Worm (Caenorhabditis elegans) whole organism, young adult: Measurements from ENCODE around the gene srab-9.

ENCODE experiments used
- B0035.1 ChIP-seq: sonication (generic microtip); optimal IDR thresholded peaks from 2 replicates; lab custom pipeline; 2016; ENCODE audit warnings: missing genetic modification characterization, mild to moderate bottlenecking, missing compliant biosample characterization, missing genotype, missing genetic modification reagents
- B0336.3 ChIP-seq: fragments of 200-800 bp; sonication (Bioruptor generic); IDR thresholded peaks from 2 replicates; pipeline ENCODE4 v1.3.6; 2022; ENCODE audit warnings: missing genetic modification characterization, missing compliant biosample characterization
- F37B4.10 ChIP-seq: fragments of 200-800 bp; sonication (Bioruptor generic); IDR thresholded peaks from 2 replicates; pipeline ENCODE4 v1.3.6; 2022; ENCODE audit warnings: missing genetic modification characterization, missing compliant biosample characterization
- F39B2.1 ChIP-seq: fragments of 200-800 bp; sonication (Bioruptor generic); IDR thresholded peaks from 2 replicates; pipeline ENCODE4 v1.3.6; 2022; ENCODE audit warnings: missing genetic modification reagents, missing genetic modification characterization, missing compliant biosample characterization
- F49E8.2 ChIP-seq: sonication (generic microtip); optimal IDR thresholded peaks from 3 replicates; lab custom pipeline; 2017; ENCODE audit warnings: missing genetic modification characterization, mild to moderate bottlenecking, missing compliant biosample characterization, antibody characterized with exemption, moderate library complexity; ENCODE audit not compliant: insufficient read depth
- F57C9.4 ChIP-seq: sonication (generic microtip); optimal IDR thresholded peaks from 2 replicates; lab custom pipeline; 2017; ENCODE audit warnings: mild to moderate bottlenecking, missing genetic modification characterization, missing compliant biosample characterization
- T07F8.4 ChIP-seq: sonication (generic microtip); optimal IDR thresholded peaks from 2 replicates; lab custom pipeline; 2016; ENCODE audit warnings: mild to moderate bottlenecking, missing genetic modification characterization, moderate library complexity, missing compliant biosample characterization
- T26A5.8 ChIP-seq: sonication (generic microtip); optimal IDR thresholded peaks from 2 replicates; lab custom pipeline; 2016; ENCODE audit warnings: missing genetic modification characterization, missing compliant biosample characterization
- Y53F4B.3 ChIP-seq: fragments of 200-800 bp; sonication (Bioruptor generic); IDR thresholded peaks from 2 replicates; pipeline ENCODE4 v1.3.6; 2022; ENCODE audit warnings: missing genetic modification reagents, missing genetic modification characterization, missing compliant biosample characterization
- ama-1 ChIP-seq, 3 experiments: fragments of 150-350 bp in 1 of 3; sonication (generic microtip) in 2 of 3; optimal IDR thresholded peaks; 2 replicates each; lab custom pipeline; 2014 to 2018; ENCODE audit warnings: missing biosample characterization in 2 of 3, missing genetic modification characterization in 2 of 3, missing genetic modification reagents in 2 of 3
- attf-3 ChIP-seq: fragments of 200-800 bp; sonication (Bioruptor generic); conservative IDR thresholded peaks from 2 replicates; pipeline ENCODE4 v1.3.6; 2022; ENCODE audit warnings: missing genetic modification reagents, missing genetic modification characterization, missing compliant biosample characterization
- cebp-1 ChIP-seq, 2 experiments: fragments of 200-800 bp in 1 of 2; sonication (Bioruptor generic) in 1 of 2; sonication (generic microtip) in 1 of 2; IDR thresholded peaks in 1 of 2; optimal IDR thresholded peaks in 1 of 2; 2 replicates each; pipeline versions ENCODE4 v1.3.6 to Lab custom; 2017 to 2022; ENCODE audit warnings: missing compliant biosample characterization in 2 of 2, missing genetic modification characterization in 2 of 2, mild to moderate bottlenecking in 1 of 2, missing genetic modification reagents in 1 of 2, moderate library complexity in 1 of 2
- ceh-58 ChIP-seq: fragments of 200-800 bp; sonication (Bioruptor generic); IDR thresholded peaks from 2 replicates; pipeline ENCODE4 v1.3.6; 2022; ENCODE audit warnings: missing genetic modification characterization, missing compliant biosample characterization
- dpl-1 ChIP-seq: fragments of 150-350 bp; optimal IDR thresholded peaks from 2 replicates; lab custom pipeline; 2014; ENCODE audit warnings: missing biosample characterization, missing genetic modification reagents, missing genetic modification characterization
- ekl-4 ChIP-seq: fragments of 200-800 bp; sonication (Bioruptor generic); IDR thresholded peaks from 2 replicates; pipeline ENCODE4 v1.3.6; 2022; ENCODE audit warnings: missing genetic modification reagents, missing genetic modification characterization, missing compliant biosample characterization
- ets-4 ChIP-seq: fragments of 200-800 bp; sonication (Bioruptor generic); optimal IDR thresholded peaks from 2 replicates; lab custom pipeline; 2018; ENCODE audit warnings: mild to moderate bottlenecking, missing genetic modification characterization, missing compliant biosample characterization
- hlh-26 ChIP-seq: fragments of 200-800 bp; sonication (Bioruptor generic); conservative IDR thresholded peaks from 2 replicates; pipeline ENCODE4 v1.3.6; 2022; ENCODE audit warnings: missing genetic modification reagents, missing genetic modification characterization, missing compliant biosample characterization
- let-607 ChIP-seq, 2 experiments: fragments of 200-800 bp in 1 of 2; sonication (Bioruptor generic) in 1 of 2; sonication (generic microtip) in 1 of 2; optimal IDR thresholded peaks; 2 replicates each; lab custom pipeline; 2016 to 2018; ENCODE audit warnings: mild to moderate bottlenecking in 2 of 2, missing compliant biosample characterization in 2 of 2, missing genetic modification characterization in 2 of 2, moderate library complexity in 2 of 2, missing genotype in 1 of 2
- lin-40 ChIP-seq: sonication (generic microtip); optimal IDR thresholded peaks from 2 replicates; lab custom pipeline; 2016; ENCODE audit warnings: missing genetic modification characterization, mild to moderate bottlenecking, missing compliant biosample characterization, missing genotype, missing genetic modification reagents
- madf-3 ChIP-seq: fragments of 200-800 bp; sonication (Bioruptor generic); IDR thresholded peaks from 2 replicates; pipeline ENCODE4 v1.3.6; 2022; ENCODE audit warnings: missing genetic modification reagents, missing genetic modification characterization, missing compliant biosample characterization
- mcd-1 ChIP-seq: fragments of 200-800 bp; sonication (Bioruptor generic); IDR thresholded peaks from 2 replicates; pipeline ENCODE4 v1.3.6; 2022; ENCODE audit warnings: missing genetic modification reagents, missing genetic modification characterization, missing compliant biosample characterization
- nhr-120 ChIP-seq: fragments of 200-800 bp; sonication (Bioruptor generic); IDR thresholded peaks from 2 replicates; pipeline ENCODE4 v1.3.6; 2022; ENCODE audit warnings: missing genetic modification characterization, missing compliant biosample characterization
- nhr-27 ChIP-seq: fragments of 200-800 bp; sonication (Bioruptor generic); optimal IDR thresholded peaks from 2 replicates; lab custom pipeline; 2018; ENCODE audit warnings: mild to moderate bottlenecking, missing genetic modification characterization, moderate library complexity, missing compliant biosample characterization
- rcor-1 ChIP-seq: fragments of 200-800 bp; sonication (Bioruptor generic); IDR thresholded peaks from 2 replicates; pipeline ENCODE4 v1.3.6; 2022; ENCODE audit warnings: missing genetic modification reagents, missing genetic modification characterization, missing compliant biosample characterization
- repo-1 ChIP-seq: sonication (generic microtip); optimal IDR thresholded peaks from 2 replicates; lab custom pipeline; 2017; ENCODE audit warnings: mild to moderate bottlenecking, missing genetic modification characterization, missing compliant biosample characterization
- sdz-38 ChIP-seq: sonication (generic microtip); optimal IDR thresholded peaks from 2 replicates; lab custom pipeline; 2016; ENCODE audit warnings: missing genotype, missing genetic modification characterization, missing compliant biosample characterization
- snpc-4 ChIP-seq, 5 experiments: fragments of 150-350 bp in 1 of 5; sonication (generic microtip) in 4 of 5; optimal IDR thresholded peaks; 2 replicates each; lab custom pipeline; 2014 to 2018; ENCODE audit warnings: missing genetic modification characterization in 5 of 5, missing biosample characterization in 3 of 5, antibody characterized with exemption in 2 of 5, mild to moderate bottlenecking in 2 of 5, missing compliant biosample characterization in 2 of 5, missing genotype in 2 of 5, moderate library complexity in 2 of 5, missing genetic modification reagents in 1 of 5
- somi-1 ChIP-seq: fragments of 200-800 bp; sonication (Bioruptor generic); optimal IDR thresholded peaks from 2 replicates; lab custom pipeline; 2018; ENCODE audit warnings: mild to moderate bottlenecking, missing genetic modification characterization, missing compliant biosample characterization
- xnd-1 ChIP-seq: sonication (generic microtip); optimal IDR thresholded peaks from 2 replicates; lab custom pipeline; 2016; ENCODE audit warnings: missing genotype, missing genetic modification reagents, missing genetic modification characterization, missing compliant biosample characterization
- zfh-2 ChIP-seq: fragments of 200-800 bp; sonication (Bioruptor generic); conservative IDR thresholded peaks from 2 replicates; pipeline ENCODE4 v1.3.6; 2022; ENCODE audit warnings: missing genetic modification reagents, missing genetic modification characterization, missing compliant biosample characterization
- ztf-18 ChIP-seq: sonication (generic microtip); optimal IDR thresholded peaks from 2 replicates; lab custom pipeline; 2016; ENCODE audit warnings: missing genotype, mild to moderate bottlenecking, missing genetic modification characterization, missing compliant biosample characterization
- ztf-22 ChIP-seq: fragments of 200-800 bp; sonication (Bioruptor generic); optimal IDR thresholded peaks from 2 replicates; lab custom pipeline; 2018; ENCODE audit warnings: mild to moderate bottlenecking, missing genetic modification characterization, moderate library complexity, missing compliant biosample characterization
- ztf-25 ChIP-seq: fragments of 200-800 bp; sonication (Bioruptor generic); IDR thresholded peaks from 2 replicates; pipeline ENCODE4 v1.3.6; 2022; ENCODE audit warnings: missing genetic modification reagents, missing genetic modification characterization, missing compliant biosample characterization
- ztf-28 ChIP-seq: fragments of 200-800 bp; sonication (Bioruptor generic); IDR thresholded peaks from 2 replicates; pipeline ENCODE4 v1.3.6; 2022; ENCODE audit warnings: missing genetic modification reagents, missing genetic modification characterization, missing compliant biosample characterization

The srab-9 gene

DNA sequence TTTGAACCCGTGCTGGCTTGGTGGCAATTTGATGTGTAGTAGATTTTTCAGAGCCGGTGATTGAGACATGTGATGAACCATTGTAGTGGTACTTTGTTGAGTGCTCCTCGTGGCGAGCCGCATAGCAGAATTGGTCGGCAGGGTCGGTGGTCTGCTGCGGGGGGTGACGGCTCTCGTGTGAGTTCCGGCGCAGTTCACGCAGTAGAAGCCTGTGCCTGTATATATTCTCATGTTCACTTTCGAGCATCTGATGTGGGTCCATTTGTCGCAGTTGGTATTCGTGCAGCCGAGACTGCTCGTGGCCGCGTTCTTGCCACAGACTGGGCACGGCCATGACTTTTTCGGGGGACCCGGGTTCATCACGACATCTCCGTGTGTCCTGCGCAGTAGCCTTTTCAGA lies 21.2 kb upstream of the srab-9 start:
- TF ChIP-seq lin-40 (tag; lab: Kevin White, UChicago) (no peak), F57C9.4 (no peak), zfh-2 (GFP tag; lab: Robert Waterston, UW) (peak; percentile 67), T26A5.8 (tag; lab: Kevin White, UChicago) (no peak)
- TF ChIP-seq, all 124 proteins: peak for 1

- no peak for TF ChIP-seq xnd-1 (tag; lab: Kevin White, UChicago)
- TF ChIP-seq nhr-120 (GFP tag; lab: Robert Waterston, UW) = no peak
- no peak for TF ChIP-seq nhr-27 (tag; lab: Kevin White, UChicago)
- no peak for TF ChIP-seq let-607 (tag; optimal IDR thresholded peaks at IDR 0.05; lab: Kevin White, UChicago)
- no peak for TF ChIP-seq madf-3 (GFP tag; lab: Robert Waterston, UW)
- no peak for TF ChIP-seq ztf-28 (GFP tag; lab: Robert Waterston, UW)
- no peak for TF ChIP-seq somi-1 (GFP tag; lab: Kevin White, UChicago)
- no peak for TF ChIP-seq ztf-25
- TF ChIP-seq Y53F4B.3 = no peak
- no peak for TF ChIP-seq ets-4 (GFP tag; lab: Kevin White, UChicago)
- no peak for TF ChIP-seq F37B4.10 (GFP tag; lab: Robert Waterston, UW)
- no peak for TF ChIP-seq snpc-4 (GFP tag; optimal IDR thresholded peaks at IDR 0.05; lab: Kevin White, UChicago)
- no peak for TF ChIP-seq snpc-4 (tag; optimal IDR thresholded peaks at IDR 0.05; lab: Kevin White, UChicago)
Observed at ce11 chrV:3159252-3159651, 18.2 kb upstream of the srab-9 start, which contains the start of gene C36C5.12. TSS of gene C36C5.12 (minus strand) at chrV:3159352.

- TF ChIP-seq ceh-58 (GFP tag; lab: Robert Waterston, UW) = no peak
- no peak for TF ChIP-seq ets-4 (GFP tag; lab: Kevin White, UChicago)
Observed at ce11 chrV:3158379-3158778, 17.3 kb upstream of the srab-9 start.

- TF ChIP-seq ama-1 (optimal IDR thresholded peaks at IDR 0.05; lab: Kevin White, UChicago) (no peak), ama-1 (GFP tag; optimal IDR thresholded peaks at IDR 0.05; lab: Kevin White, UChicago) (no peak)
Observed at ce11 chrV:3156786-3157185, 15.7 kb upstream of the srab-9 start, which contains the start of gene exh-1. TSS of gene exh-1 (plus strand) at chrV:3157086.

DNA sequence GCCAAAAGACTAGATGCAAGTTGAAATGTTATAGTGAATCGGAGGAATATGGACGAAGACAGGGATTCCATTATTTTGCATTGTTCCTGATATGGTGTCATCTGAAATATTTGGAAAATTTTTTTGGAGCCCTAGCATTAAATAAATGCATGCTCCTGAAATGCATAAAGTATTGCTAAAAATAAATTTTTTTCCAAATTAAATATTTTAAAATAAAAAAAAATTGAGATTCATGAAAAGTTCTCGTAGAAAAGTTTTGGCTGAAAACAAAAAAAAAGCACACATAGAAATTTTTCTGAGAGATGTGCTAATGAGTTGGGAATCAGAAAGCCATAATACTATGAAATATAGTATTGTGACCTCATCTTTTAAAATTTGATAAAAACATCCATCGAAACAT lies 14.0 kb upstream of the srab-9 start, which contains the start of gene srab-7:
Gene srab-7, minus strand, starts transcription at position 101 of the 400 bp plus-strand sequence.
- no peak for TF ChIP-seq F39B2.1 (GFP tag; lab: Robert Waterston, UW)
- no peak for TF ChIP-seq repo-1 (tag; lab: Kevin White, UChicago)
- TF ChIP-seq hlh-26 (GFP tag; lab: Robert Waterston, UW) = no peak
- TF ChIP-seq rcor-1 (GFP tag; lab: Robert Waterston, UW) = no peak
- no peak for TF ChIP-seq cebp-1 (GFP tag; IDR thresholded peaks at IDR 0.05; lab: Robert Waterston, UW)
- no peak for TF ChIP-seq cebp-1 (tag; optimal IDR thresholded peaks at IDR 0.05; lab: Kevin White, UChicago)
- no peak for TF ChIP-seq ztf-18 (tag; lab: Kevin White, UChicago)
- no peak for TF ChIP-seq dpl-1 (GFP tag; lab: Kevin White, UChicago)

- TF ChIP-seq ekl-4 (GFP tag; lab: Robert Waterston, UW) (no peak), mcd-1 (no peak), F49E8.2 (tag; lab: Kevin White, UChicago) (no peak), B0336.3 (GFP tag; lab: Robert Waterston, UW) (no peak), attf-3 (GFP tag; lab: Robert Waterston, UW) (no peak), sdz-38 (tag; lab: Kevin White, UChicago) (no peak), B0035.1 (no peak), ztf-22 (GFP tag; lab: Kevin White, UChicago) (no peak), T07F8.4 (tag; lab: Kevin White, UChicago) (no peak)
Observed at ce11 chrV:3151862-3152261, 10.8 kb upstream of the srab-9 start, which contains the start of gene srab-6. TSS of gene srab-6 (minus strand) at chrV:3151962.
